Worm (Caenorhabditis elegans) whole organism, early embryonic: ENCODE results near the gene irg-8.

Source experiments
- F13C5.2 ChIP-seq: sonication (generic microtip); optimal IDR thresholded peaks from 2 replicates; lab custom pipeline; 2017; ENCODE audit warnings: mild to moderate bottlenecking, missing genetic modification characterization, inconsistent platforms, missing compliant biosample characterization
- aly-1 ChIP-seq: sonication (generic microtip); optimal IDR thresholded peaks from 2 replicates; lab custom pipeline; 2016; ENCODE audit warnings: missing genetic modification characterization, missing compliant biosample characterization
- ama-1 ChIP-seq: fragments of 150-350 bp; optimal IDR thresholded peaks from 2 replicates; lab custom pipeline; 2014
- ceh-36 ChIP-seq: sonication (generic microtip); optimal IDR thresholded peaks from 2 replicates; lab custom pipeline; 2016; ENCODE audit warnings: missing genetic modification characterization, inconsistent platforms, missing compliant biosample characterization
- flt-1 ChIP-seq: fragments of 200-800 bp; sonication (Bioruptor generic); IDR thresholded peaks from 2 replicates; pipeline ENCODE4 v1.3.6; 2022; ENCODE audit warnings: missing genetic modification characterization, missing compliant biosample characterization
- hmbx-1 ChIP-seq: sonication (generic microtip); optimal IDR thresholded peaks from 2 replicates; lab custom pipeline; 2016; ENCODE audit warnings: mild to moderate bottlenecking, missing genetic modification characterization, missing compliant biosample characterization
- hnd-1 ChIP-seq: sonication (generic microtip); optimal IDR thresholded peaks from 2 replicates; lab custom pipeline; 2016; ENCODE audit warnings: missing genetic modification characterization, missing compliant biosample characterization
- scrt-1 ChIP-seq: fragments of 200-800 bp; sonication (Bioruptor generic); IDR thresholded peaks from 2 replicates; pipeline ENCODE4 v1.3.6; 2022; ENCODE audit warnings: missing genetic modification characterization, missing compliant biosample characterization
- tbx-37 ChIP-seq: fragments of 200-800 bp; sonication (Bioruptor generic); conservative IDR thresholded peaks from 2 replicates; pipeline ENCODE4 v1.3.6; 2022; ENCODE audit warnings: missing genetic modification reagents, missing genetic modification characterization, missing compliant biosample characterization

- no peak for TF ChIP-seq ama-1 (lab: Kevin White, UChicago)
- TF ChIP-seq flt-1 (GFP tag; lab: Robert Waterston, UW) = no peak
- TF ChIP-seq F13C5.2 (tag; lab: Kevin White, UChicago) = no peak
- TF ChIP-seq tbx-37 (GFP tag; lab: Robert Waterston, UW) = no peak
- TF ChIP-seq hnd-1 = no peak
- TF ChIP-seq scrt-1 (GFP tag; lab: Robert Waterston, UW) = no peak
- TF ChIP-seq ceh-36 (tag; lab: Kevin White, UChicago) = no peak
- TF ChIP-seq hmbx-1 = no peak
- TF ChIP-seq aly-1 (tag; lab: Kevin White, UChicago) = no peak
Measured at ce11 chrV:403028-403427, 14.5 kb downstream of the irg-8 start, which contains the start of gene srh-62.
